Worm (Caenorhabditis elegans): Measurements from ENCODE around the gene dpy-6.
"Not testable (repeated sequence)": the region's sequence is repeated elsewhere in the genome, so short reads cannot be mapped to it uniquely, and the experiment has no call there.

dpy-6 gene

DNA sequence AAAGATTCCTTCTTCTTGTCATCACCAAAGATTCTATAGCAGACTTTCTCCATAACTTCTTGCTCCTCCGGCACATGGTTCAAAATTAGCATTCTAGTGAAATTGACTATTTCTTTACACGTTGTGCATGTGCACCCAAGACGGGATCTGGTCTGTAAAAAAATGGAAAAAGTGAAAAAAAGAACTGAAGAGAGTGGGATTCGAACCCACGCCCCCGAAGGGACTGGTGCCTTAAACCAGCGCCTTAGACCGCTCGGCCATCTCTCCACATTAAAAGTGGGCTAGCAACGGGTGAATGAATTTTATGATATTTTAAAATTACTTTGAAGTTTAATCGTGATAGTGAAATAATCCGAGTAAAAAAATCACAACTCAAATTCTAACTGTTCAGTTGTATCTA, 37.7 kb downstream of the dpy-6 start (continued):
- TF ChIP-seq php-3 (GFP tag; IDR thresholded peaks at IDR 0.05), result no peak
- no peak for TF ChIP-seq sdz-12 (GFP tag; optimal IDR thresholded peaks at IDR 0.05)
- TF ChIP-seq ztf-7 (tag; optimal IDR thresholded peaks at IDR 0.05), result no peak
- TF ChIP-seq F44E2.7 (GFP tag; IDR thresholded peaks at IDR 0.05), result 0 out of 2 replicates have a peak, but pooled peaks have one; percentile 23
- peak; percentile 13; the same call in 1 of the 2 replicates for TF ChIP-seq tra-1 (GFP tag; IDR thresholded peaks at IDR 0.05)
- TF ChIP-seq duxl-1 (tag; optimal IDR thresholded peaks at IDR 0.05; ENCODE audit: poor library complexity), result no peak
- peak; percentile 80 for TF ChIP-seq dmd-8 (GFP tag; IDR thresholded peaks at IDR 0.05)
- no peak for TF ChIP-seq zip-11 (GFP tag; IDR thresholded peaks at IDR 0.05)
- no peak for TF ChIP-seq dve-1 (tag; optimal IDR thresholded peaks at IDR 0.05; ENCODE audit: insufficient read depth)
- no peak for TF ChIP-seq nhr-11 (tag; optimal IDR thresholded peaks at IDR 0.05)

DNA sequence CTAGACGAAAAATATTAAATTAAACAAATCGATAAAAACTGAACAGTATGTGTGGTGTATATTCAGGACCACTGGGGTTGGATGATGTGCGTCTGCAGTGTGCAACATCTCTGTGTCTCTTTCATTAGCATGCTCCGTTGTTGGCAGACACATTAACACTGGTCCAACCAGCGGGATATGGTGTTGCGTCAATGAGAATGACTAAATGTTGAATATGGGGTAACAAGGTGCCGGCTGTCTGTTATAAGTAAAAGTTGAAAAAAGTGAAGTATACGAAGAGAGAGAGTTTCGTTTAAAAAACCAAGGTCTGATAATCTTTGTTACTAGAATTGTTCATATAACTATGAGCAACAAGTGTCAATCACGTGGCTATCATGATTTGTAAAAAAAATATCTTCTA, 38.6 kb downstream of the dpy-6 start, which contains the start of gene ced-8:
ced-8 (minus strand) TSS at position 101 of the 400 bp plus-strand sequence.
- TF ChIP-seq nhr-102 (tag; optimal IDR thresholded peaks at IDR 0.05), result no peak
- TF ChIP-seq nhr-237 (tag; optimal IDR thresholded peaks at IDR 0.05), result no peak
- TF ChIP-seq gei-8 (GFP tag; optimal IDR thresholded peaks at IDR 0.05), result no peak
- TF ChIP-seq dmd-6 (GFP tag; IDR thresholded peaks at IDR 0.05), result no peak
- no peak for TF ChIP-seq nhr-111 (GFP tag; optimal IDR thresholded peaks at IDR 0.05)
- no peak for TF ChIP-seq hlh-30 (tag; optimal IDR thresholded peaks at IDR 0.05; ENCODE audit: insufficient read depth)
- no peak for TF ChIP-seq F49E8.2 (tag; optimal IDR thresholded peaks at IDR 0.05; ENCODE audit: borderline replicate concordance)
- TF ChIP-seq ceh-28 (tag; optimal IDR thresholded peaks at IDR 0.05), result no peak
- no peak for TF ChIP-seq php-3 (GFP tag; IDR thresholded peaks at IDR 0.05)
- TF ChIP-seq ceh-32 (tag; optimal IDR thresholded peaks at IDR 0.05; ENCODE audit: poor library complexity), result no peak
- no peak for TF ChIP-seq ztf-7 (tag; optimal IDR thresholded peaks at IDR 0.05)
- TF ChIP-seq snpc-4 (tag; optimal IDR thresholded peaks at IDR 0.05), result no peak
- no peak for TF ChIP-seq mes-2 (tag; optimal IDR thresholded peaks at IDR 0.05; ENCODE audit: poor library complexity, severe bottlenecking)

DNA sequence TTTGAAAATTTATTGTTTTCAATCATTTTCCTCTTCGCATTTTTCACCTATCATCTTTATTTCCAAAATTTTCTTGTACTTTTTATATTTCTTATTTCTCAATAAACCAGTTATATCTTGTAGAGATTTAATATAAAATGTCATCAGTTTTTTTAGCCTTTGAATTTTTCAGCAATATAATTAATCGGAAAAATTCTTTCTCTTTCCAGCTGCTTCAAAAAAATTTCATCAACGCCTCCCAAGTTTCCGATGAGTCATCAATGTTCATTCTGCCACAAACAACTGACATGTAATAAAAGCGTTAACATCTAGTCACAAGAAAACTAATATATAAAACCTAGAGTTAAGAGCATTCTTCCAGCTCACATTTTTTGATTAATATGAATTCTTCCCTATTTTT, 42.3 kb downstream of the dpy-6 start, which contains the start of gene F08F1.4:
F08F1.4 (plus strand) TSS at position 301 of the 400 bp plus-strand sequence.
- TF ChIP-seq pha-4 (GFP tag; IDR thresholded peaks at IDR 0.05), result no peak
- TF ChIP-seq pha-4 (tag; optimal IDR thresholded peaks at IDR 0.05), result no peak
- TF ChIP-seq spr-1 (tag; optimal IDR thresholded peaks at IDR 0.05), result no peak
- peak; percentile 40 for TF ChIP-seq aha-1 (tag)
- no peak for TF ChIP-seq nhr-237 (tag; optimal IDR thresholded peaks at IDR 0.05)

DNA sequence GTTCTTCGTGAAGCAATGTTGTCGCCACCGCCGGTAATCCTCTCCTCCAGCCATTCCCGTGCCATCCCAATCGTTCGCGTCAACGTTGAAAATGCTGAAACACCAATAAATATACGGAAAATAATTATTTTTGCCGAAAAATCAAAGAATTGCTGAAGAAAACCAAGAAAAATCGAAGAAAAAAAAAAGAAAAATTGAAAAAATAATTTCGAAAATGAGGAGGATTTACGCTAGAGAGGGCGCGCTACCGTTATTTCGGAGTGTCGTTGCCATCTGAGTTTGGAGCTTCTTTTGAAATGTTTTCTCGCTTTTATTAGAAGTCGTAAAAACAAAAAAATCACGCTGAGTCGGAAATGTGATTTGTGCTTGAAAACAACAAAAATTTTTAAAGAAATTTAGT, 44.7 kb downstream of the dpy-6 start, which contains the start of gene F08F1.9:
F08F1.9 (minus strand) TSS at position 101 of the 400 bp plus-strand sequence.
- TF ChIP-seq daf-19 (GFP tag; conservative IDR thresholded peaks at IDR 0.05); attf-4 (tag; optimal IDR thresholded peaks at IDR 0.05); dmd-8 (GFP tag; IDR thresholded peaks at IDR 0.05): not testable (repeated sequence)

DNA sequence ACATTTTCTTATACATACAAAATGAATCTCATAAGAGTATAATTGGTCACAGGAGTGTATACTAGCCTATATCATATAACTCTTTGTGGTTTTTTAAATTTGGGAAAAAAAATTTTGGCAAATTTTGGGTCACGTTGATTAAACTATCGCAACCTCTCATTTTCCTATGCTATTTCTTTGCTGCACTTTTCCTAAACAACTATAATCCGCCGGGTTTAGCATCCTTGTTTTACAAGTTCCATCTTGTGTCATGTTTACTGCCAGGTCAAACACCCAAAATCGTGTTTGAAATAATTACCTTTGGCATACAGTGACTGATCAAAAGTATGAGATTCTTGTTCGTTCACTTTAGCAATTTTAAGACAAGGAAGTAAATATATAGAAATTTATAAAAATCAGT, 47.2 kb downstream of the dpy-6 start, which contains the start of gene sulp-3:
sulp-3 (minus strand) TSS at position 101 of the 400 bp plus-strand sequence.
- TF ChIP-seq ama-1 (optimal IDR thresholded peaks at IDR 0.05) (no peak), nhr-48 (tag; optimal IDR thresholded peaks at IDR 0.05) (no peak), nhr-102 (tag; optimal IDR thresholded peaks at IDR 0.05) (no peak), ceh-62 (tag; optimal IDR thresholded peaks at IDR 0.05) (no peak), ctbp-1 (GFP tag; IDR thresholded peaks at IDR 0.05) (no peak), nhr-77 (tag; optimal IDR thresholded peaks at IDR 0.05) (no peak), ceh-82 (tag; optimal IDR thresholded peaks at IDR 0.05) (no peak), F44E2.7 (GFP tag; IDR thresholded peaks at IDR 0.05) (no peak), nhr-41 (GFP tag; IDR thresholded peaks at IDR 0.05) (no peak), ceh-20 (GFP tag; IDR thresholded peaks at IDR 0.05) (no peak), tag-97 (GFP tag; IDR thresholded peaks at IDR 0.05) (no peak), daf-19 (GFP tag; conservative IDR thresholded peaks at IDR 0.05) (no peak), gei-8 (GFP tag; optimal IDR thresholded peaks at IDR 0.05) (no peak), ceh-32 (tag; optimal IDR thresholded peaks at IDR 0.05; ENCODE audit: poor library complexity) (no peak), Y5F2A.4 (GFP tag; optimal IDR thresholded peaks at IDR 0.05) (no peak), pha-4 (GFP tag; IDR thresholded peaks at IDR 0.05) (no peak), pha-4 (tag; optimal IDR thresholded peaks at IDR 0.05) (no peak), lin-15B (tag; optimal IDR thresholded peaks at IDR 0.05) (no peak)

Measured in whole organism, L4 larva.